Worm (Caenorhabditis elegans) whole organism, L4 larva: ENCODE data around the gene str-246.

Experiments
- aly-2 ChIP-seq: sonication (generic microtip); optimal IDR thresholded peaks from 2 replicates; lab custom pipeline; 2018; ENCODE audit warnings: missing biosample characterization, missing genetic modification characterization
- nhr-102 ChIP-seq: sonication (generic microtip); optimal IDR thresholded peaks from 2 replicates; lab custom pipeline; 2016; ENCODE audit warnings: mild to moderate bottlenecking, missing genetic modification characterization, moderate library complexity, missing compliant biosample characterization
- nhr-11 ChIP-seq: fragments of 150-350 bp; optimal IDR thresholded peaks from 2 replicates; lab custom pipeline; 2014; ENCODE audit warnings: missing biosample characterization, missing genetic modification characterization
- nhr-77 ChIP-seq: fragments of 150-350 bp; optimal IDR thresholded peaks from 2 replicates; lab custom pipeline; 2014; ENCODE audit warnings: missing biosample characterization, missing genetic modification characterization
- spr-3 ChIP-seq: fragments of 200-800 bp; sonication (Bioruptor generic); optimal IDR thresholded peaks from 2 replicates; lab custom pipeline; 2018; ENCODE audit warnings: mild to moderate bottlenecking, missing genetic modification characterization, missing compliant biosample characterization
- zip-2 ChIP-seq: fragments of 150-350 bp; optimal IDR thresholded peaks from 2 replicates; lab custom pipeline; 2014; ENCODE audit warnings: missing biosample characterization, missing genetic modification characterization

DNA sequence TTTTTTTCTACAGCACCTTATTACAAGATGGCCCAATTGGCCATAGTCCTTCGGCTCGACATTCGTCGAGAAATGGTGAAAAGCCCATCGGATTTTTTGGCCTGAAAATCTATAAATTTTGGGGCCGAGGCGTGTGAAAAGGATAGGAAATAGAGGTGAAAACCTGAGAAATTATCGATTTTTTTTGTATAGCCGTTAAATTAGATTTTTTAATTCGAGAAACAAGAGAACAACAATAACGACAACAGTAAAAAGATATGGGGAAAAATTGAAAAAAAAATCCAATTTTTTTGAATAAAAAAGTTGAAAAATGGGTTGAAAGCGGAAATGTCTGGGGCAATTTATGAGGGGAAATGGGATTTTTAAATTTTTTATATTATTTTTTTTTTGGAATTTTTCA, 22.4 kb downstream of the str-246 start, which contains the start of gene hmt-1:
- TF ChIP-seq nhr-11 (tag; lab: Kevin White, UChicago) (no peak), spr-3 (GFP tag; lab: Kevin White, UChicago) (no peak), nhr-102 (tag; lab: Kevin White, UChicago) (no peak), nhr-77 (tag; lab: Kevin White, UChicago) (no peak), zip-2 (no peak), aly-2 (tag; lab: Kevin White, UChicago) (no peak)
